Worm (Caenorhabditis elegans): ENCODE results near the gene lin-49.

Gene lin-49

DNA sequence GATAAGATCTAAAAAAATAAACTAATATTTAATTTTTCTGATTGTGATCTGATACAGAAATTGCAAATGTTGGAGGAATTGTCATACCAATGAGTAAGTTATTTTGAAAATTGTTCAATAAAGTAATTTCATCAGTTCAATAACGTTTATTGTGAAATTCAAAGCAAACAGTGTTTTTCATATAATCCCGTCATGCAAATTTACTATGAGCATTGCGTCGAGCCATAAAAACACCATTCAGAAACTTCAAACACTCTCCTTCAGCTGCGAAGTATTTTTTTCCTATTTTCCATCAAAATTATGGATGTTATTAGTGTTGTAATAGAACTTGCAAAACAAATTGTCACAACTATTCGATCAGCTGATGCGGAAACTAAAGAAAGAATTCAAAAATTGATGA lies 31.4 kb downstream of the lin-49 start, which contains the start of gene C49C8.8:
TSS of gene C49C8.8 (plus strand) at position 301 of the 400 bp plus-strand sequence.
- TF ChIP-seq cog-1 (tag; optimal IDR thresholded peaks at IDR 0.05) (no peak), ztf-29 (GFP tag; IDR thresholded peaks at IDR 0.05) (no peak), klf-2 (GFP tag; conservative IDR thresholded peaks at IDR 0.05) (no peak), tab-1 (GFP tag; IDR thresholded peaks at IDR 0.05) (no peak), flt-1 (GFP tag; IDR thresholded peaks at IDR 0.05) (no peak), med-1 (GFP tag; optimal IDR thresholded peaks at IDR 0.05; ENCODE audit: insufficient read depth) (no peak), ztf-23 (GFP tag; IDR thresholded peaks at IDR 0.05) (no peak), T22C8.4 (GFP tag; IDR thresholded peaks at IDR 0.05) (no peak), ref-1 (GFP tag; conservative IDR thresholded peaks at IDR 0.05) (no peak)

DNA sequence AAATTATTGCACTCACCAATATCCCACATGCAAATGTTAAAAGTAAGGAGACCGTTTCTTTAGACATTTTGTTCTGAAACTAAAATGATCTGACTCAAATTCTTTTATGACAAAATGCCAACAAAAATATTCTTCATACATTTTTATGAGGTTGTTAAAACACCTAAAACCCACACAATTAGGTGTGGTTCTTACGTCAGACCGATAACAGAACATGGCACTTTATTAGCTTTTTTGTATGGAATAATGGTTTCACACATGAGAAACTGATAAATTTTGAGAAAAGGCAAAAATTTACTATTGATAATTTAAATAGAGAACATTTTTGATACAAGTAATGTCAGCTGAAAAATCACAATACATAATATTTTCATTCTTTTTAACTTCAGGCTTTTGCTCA lies 33.1 kb downstream of the lin-49 start, which contains the start of gene C49C8.5:
TSS of gene C49C8.5 (minus strand) at position 73 of the 400 bp plus-strand sequence.
- TF ChIP-seq flt-1 (GFP tag; IDR thresholded peaks at IDR 0.05) (no peak), tab-1 (GFP tag; IDR thresholded peaks at IDR 0.05) (no peak), T22C8.4 (GFP tag; IDR thresholded peaks at IDR 0.05) (no peak), ztf-29 (GFP tag; IDR thresholded peaks at IDR 0.05) (no peak), ref-1 (GFP tag; conservative IDR thresholded peaks at IDR 0.05) (no peak), ztf-23 (GFP tag; IDR thresholded peaks at IDR 0.05) (no peak), med-1 (GFP tag; optimal IDR thresholded peaks at IDR 0.05; ENCODE audit: insufficient read depth) (no peak)

DNA sequence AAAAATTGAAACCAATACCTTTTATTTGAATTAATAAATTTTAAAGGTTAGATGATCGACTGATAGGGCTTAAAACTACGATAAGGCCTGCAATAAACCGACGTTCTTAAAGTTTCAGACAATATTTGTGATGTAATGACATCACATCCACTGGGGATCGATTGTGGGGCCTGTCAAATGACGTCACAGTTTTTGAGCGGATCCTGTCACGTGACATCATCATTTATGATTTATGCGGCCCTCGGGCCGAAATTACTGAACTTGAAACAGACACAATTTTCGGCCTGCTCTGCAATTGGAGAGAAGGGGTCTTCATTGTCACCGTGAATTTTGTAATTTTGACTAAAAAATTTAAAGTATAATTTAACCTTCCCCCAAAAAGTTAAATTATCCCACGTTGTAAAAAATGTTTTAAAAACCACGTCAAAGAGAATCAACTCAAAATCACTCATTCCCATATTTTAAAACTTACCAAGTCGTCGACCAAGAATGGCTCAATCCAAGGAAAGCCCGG lies 33.7 kb downstream of the lin-49 start, which contains the start of gene C49C8.1:
TSS of gene C49C8.1 (plus strand) at position 464 of the 514 bp plus-strand sequence.
- TF ChIP-seq ref-1 (GFP tag; conservative IDR thresholded peaks at IDR 0.05): no peak
- no peak for TF ChIP-seq flt-1 (GFP tag; IDR thresholded peaks at IDR 0.05)

DNA sequence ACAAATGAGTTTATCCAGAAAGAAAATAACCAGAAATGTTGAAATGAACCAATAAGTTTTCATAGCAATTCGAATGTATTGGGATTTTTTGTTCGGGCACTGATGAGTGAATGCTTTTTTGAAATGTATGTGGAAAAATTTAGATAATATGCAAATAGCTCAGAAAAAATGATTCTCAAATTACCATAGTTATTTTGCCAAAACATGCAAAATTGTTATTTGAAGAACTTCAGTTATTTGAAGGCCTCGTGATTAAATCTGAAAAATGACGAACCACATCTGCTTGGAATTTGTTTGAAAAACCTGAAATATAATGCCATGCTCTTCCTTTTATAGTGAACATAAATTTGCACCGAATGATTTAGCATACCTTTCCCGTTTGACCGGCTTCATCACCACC lies 37.6 kb downstream of the lin-49 start, which contains the start of gene C49C8.6:
TSS of gene C49C8.6 (minus strand) at position 101 of the 400 bp plus-strand sequence.
- TF ChIP-seq T22C8.4 (GFP tag; IDR thresholded peaks at IDR 0.05) (no peak), med-1 (GFP tag; optimal IDR thresholded peaks at IDR 0.05; ENCODE audit: insufficient read depth) (no peak), flt-1 (GFP tag; IDR thresholded peaks at IDR 0.05) (no peak), tab-1 (GFP tag; IDR thresholded peaks at IDR 0.05) (no peak), ztf-23 (GFP tag; IDR thresholded peaks at IDR 0.05) (no peak), cog-1 (tag; optimal IDR thresholded peaks at IDR 0.05) (no peak), klf-2 (GFP tag; conservative IDR thresholded peaks at IDR 0.05) (no peak), ztf-29 (GFP tag; IDR thresholded peaks at IDR 0.05) (no peak), ref-1 (GFP tag; conservative IDR thresholded peaks at IDR 0.05) (no peak)

DNA sequence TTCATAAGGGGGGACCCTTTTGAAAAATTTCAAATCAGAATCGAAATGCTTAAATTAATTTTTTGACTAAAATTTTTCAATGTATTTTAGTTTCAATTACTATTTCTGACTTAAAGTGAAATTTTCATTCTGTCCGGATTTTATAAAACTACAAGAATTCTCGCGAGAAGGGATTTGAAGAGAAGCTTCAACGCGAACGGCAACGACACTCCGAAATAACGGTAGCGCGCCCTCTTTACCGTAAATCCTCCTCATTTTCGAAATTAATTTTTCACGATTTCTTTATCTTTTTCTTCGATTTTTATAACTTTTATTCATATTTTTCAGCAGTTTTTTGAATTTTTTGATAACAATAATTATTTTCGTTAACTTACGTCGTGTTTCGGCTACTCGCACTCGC lies 45.3 kb downstream of the lin-49 start:
- no peak for TF ChIP-seq T22C8.4 (GFP tag; IDR thresholded peaks at IDR 0.05)
- no peak for TF ChIP-seq tab-1 (GFP tag; IDR thresholded peaks at IDR 0.05)
- no peak for TF ChIP-seq ref-1 (GFP tag; conservative IDR thresholded peaks at IDR 0.05)
- no peak for TF ChIP-seq med-1 (GFP tag; optimal IDR thresholded peaks at IDR 0.05; ENCODE audit: insufficient read depth)
- no peak for TF ChIP-seq ztf-29 (GFP tag; IDR thresholded peaks at IDR 0.05)
- TF ChIP-seq flt-1 (GFP tag; IDR thresholded peaks at IDR 0.05): no peak
- no peak for TF ChIP-seq cog-1 (tag; optimal IDR thresholded peaks at IDR 0.05)

DNA sequence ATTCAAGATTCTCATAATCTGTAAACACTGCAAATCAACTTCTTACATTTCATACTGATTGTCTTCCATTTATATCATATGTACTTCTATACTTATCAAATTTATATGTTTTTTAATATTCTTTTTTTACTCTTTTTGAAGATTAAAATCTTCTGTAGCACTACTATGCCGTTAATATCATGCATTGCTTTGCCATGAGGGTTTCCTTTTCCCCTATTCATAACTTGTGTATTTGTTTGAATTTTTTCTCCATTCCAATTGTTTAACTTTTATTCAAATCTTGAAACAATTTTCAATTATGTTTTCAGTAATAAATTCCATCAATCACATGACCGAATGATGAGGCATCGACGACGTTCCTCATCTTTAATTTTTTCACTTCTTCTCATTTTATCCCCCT lies 48.2 kb downstream of the lin-49 start, which contains the start of gene cdh-5:
TSS of gene cdh-5 (plus strand) at position 301 of the 400 bp plus-strand sequence.
- TF ChIP-seq klf-2 (GFP tag; conservative IDR thresholded peaks at IDR 0.05): no peak
- TF ChIP-seq tab-1 (GFP tag; IDR thresholded peaks at IDR 0.05): no peak
- no peak for TF ChIP-seq ztf-29 (GFP tag; IDR thresholded peaks at IDR 0.05)
- no peak for TF ChIP-seq ref-1 (GFP tag; conservative IDR thresholded peaks at IDR 0.05)
- TF ChIP-seq ztf-23 (GFP tag; IDR thresholded peaks at IDR 0.05): no peak
- TF ChIP-seq cog-1 (tag; optimal IDR thresholded peaks at IDR 0.05): no peak
- no peak for TF ChIP-seq flt-1 (GFP tag; IDR thresholded peaks at IDR 0.05)
- TF ChIP-seq med-1 (GFP tag; optimal IDR thresholded peaks at IDR 0.05; ENCODE audit: insufficient read depth): no peak
- no peak for TF ChIP-seq T22C8.4 (GFP tag; IDR thresholded peaks at IDR 0.05)

DNA sequence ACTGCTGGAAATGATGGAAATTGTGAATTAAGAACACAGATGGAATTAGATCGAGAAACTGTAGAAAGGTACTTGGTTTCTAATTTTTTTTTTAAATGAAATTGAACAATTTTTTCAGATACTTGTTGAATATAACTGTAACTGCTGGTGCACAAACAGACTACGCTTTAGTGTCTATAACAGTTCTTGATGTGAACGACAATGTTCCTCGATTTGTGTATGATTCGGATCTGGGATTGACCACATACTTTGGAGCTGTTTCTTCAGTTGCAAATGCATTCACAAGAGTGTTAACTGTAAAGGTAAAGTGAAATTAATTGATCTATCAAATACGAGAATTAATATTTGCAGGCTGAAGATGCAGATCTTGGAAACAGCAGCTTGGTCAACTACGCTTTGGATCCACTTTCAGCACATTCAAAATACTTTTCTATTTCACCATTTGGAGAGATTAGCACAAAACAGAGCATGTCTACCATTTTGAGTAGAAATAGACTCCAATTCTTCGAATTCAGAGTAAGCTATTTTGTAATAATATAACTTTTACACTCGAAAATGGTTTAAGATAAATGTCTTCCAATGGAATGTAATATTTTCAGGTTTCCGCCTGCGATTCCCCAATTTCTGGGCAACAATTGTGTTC lies 53.4 kb downstream of the lin-49 start:
- TF ChIP-seq ref-1 (GFP tag; conservative IDR thresholded peaks at IDR 0.05) (no peak), klf-2 (GFP tag; conservative IDR thresholded peaks at IDR 0.05) (no peak), ztf-29 (GFP tag; IDR thresholded peaks at IDR 0.05) (no peak), ztf-23 (GFP tag; IDR thresholded peaks at IDR 0.05) (no peak), T22C8.4 (GFP tag; IDR thresholded peaks at IDR 0.05) (no peak), cog-1 (tag; optimal IDR thresholded peaks at IDR 0.05) (no peak), tab-1 (GFP tag; IDR thresholded peaks at IDR 0.05) (no peak), flt-1 (GFP tag; IDR thresholded peaks at IDR 0.05) (no peak), med-1 (GFP tag; optimal IDR thresholded peaks at IDR 0.05; ENCODE audit: insufficient read depth) (no peak)

All from whole organism, midembryonic.